Worm (Caenorhabditis elegans) whole organism, L2 larva: ENCODE measurements around the gene hot-2.

Source experiments
- C34F6.9 ChIP-seq: fragments of 150-350 bp; optimal IDR thresholded peaks from 2 replicates; lab custom pipeline; 2014; ENCODE audit warnings: missing biosample characterization, missing genetic modification characterization
- ZK546.5 ChIP-seq: sonication (generic microtip); optimal IDR thresholded peaks from 2 replicates; lab custom pipeline; 2017; ENCODE audit warnings: missing biosample characterization, missing genetic modification characterization
- alr-1 ChIP-seq: fragments of 150-350 bp; optimal IDR thresholded peaks from 2 replicates; lab custom pipeline; 2014; ENCODE audit warnings: missing biosample characterization, missing genetic modification characterization
- ceh-16 ChIP-seq: fragments of 150-350 bp; optimal IDR thresholded peaks from 2 replicates; lab custom pipeline; 2014; ENCODE audit warnings: missing biosample characterization, missing genetic modification characterization
- elt-3 ChIP-seq: sonication (generic microtip); optimal IDR thresholded peaks from 2 replicates; lab custom pipeline; 2017; ENCODE audit warnings: missing biosample characterization, missing genetic modification characterization

DNA sequence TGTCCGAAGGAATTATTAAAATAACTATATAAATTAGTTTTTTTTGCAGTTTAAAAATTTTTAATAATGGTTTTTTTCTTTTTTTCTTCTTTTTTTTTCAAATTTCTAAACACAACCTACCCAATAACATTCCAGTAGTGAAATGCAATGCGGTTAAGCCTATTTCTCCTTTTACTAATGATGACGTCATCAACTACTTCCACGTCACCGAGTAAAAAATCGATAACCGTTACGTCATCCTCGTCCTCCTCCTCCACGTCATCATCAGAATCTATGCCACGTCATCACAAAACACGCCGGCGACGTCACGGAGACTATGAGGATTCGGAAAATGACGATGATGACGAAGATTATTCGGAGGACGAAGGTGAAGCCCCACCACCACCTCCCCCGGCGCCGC lies at the start of gene hot-2:
- no peak for TF ChIP-seq C34F6.9 (tag; lab: Kevin White, UChicago)
- no peak for TF ChIP-seq elt-3
- no peak for TF ChIP-seq ZK546.5 (tag; lab: Kevin White, UChicago)
- no peak for TF ChIP-seq alr-1 (tag; lab: Kevin White, UChicago)
- TF ChIP-seq ceh-16 (tag; lab: Kevin White, UChicago), result no peak
